Fruit fly (Drosophila melanogaster) whole organism, embryonic: ENCODE data around the gene CG32344.

Source experiments
- ATbp ChIP-seq: fragments of 200-800 bp; sonication (Bioruptor generic); optimal IDR thresholded peaks from 2 replicates; lab custom pipeline; 2017; ENCODE audit warnings: missing biosample characterization, mild to moderate bottlenecking, missing genetic modification characterization, missing genetic modification reagents
- Adf1 ChIP-seq: fragments of 200-800 bp; sonication (Bioruptor generic); IDR thresholded peaks from 2 replicates; pipeline ENCODE4 v1.3.6; 2022; ENCODE audit warnings: missing biosample characterization, missing genetic modification characterization
- Antp ChIP-seq: fragments of 200-800 bp; sonication (Bioruptor generic); optimal IDR thresholded peaks from 3 replicates; lab custom pipeline; 2016; ENCODE audit warnings: missing biosample characterization, missing genetic modification characterization
- BtbVII ChIP-seq: fragments of 200-800 bp; sonication (Bioruptor generic); optimal IDR thresholded peaks from 3 replicates; lab custom pipeline; 2017; ENCODE audit warnings: missing biosample characterization, mild to moderate bottlenecking, missing genetic modification characterization
- CG10209 ChIP-seq: fragments of 200-800 bp; sonication (Bioruptor generic); optimal IDR thresholded peaks from 3 replicates; lab custom pipeline; 2017; ENCODE audit warnings: missing biosample characterization, mild to moderate bottlenecking, missing genetic modification characterization, missing genetic modification reagents
- CG10366 ChIP-seq: fragments of 200-800 bp; sonication (Bioruptor generic); IDR thresholded peaks from 2 replicates; pipeline ENCODE4 v1.3.6; 2022; ENCODE audit warnings: missing biosample characterization, missing genetic modification characterization
- CG11247 ChIP-seq: fragments of 200-800 bp; sonication (Bioruptor generic); IDR thresholded peaks from 2 replicates; pipeline ENCODE4 v1.3.6; 2022; ENCODE audit warnings: missing biosample characterization, missing genetic modification characterization
- CG11696 ChIP-seq: fragments of 200-800 bp; sonication (Bioruptor generic); IDR thresholded peaks from 2 replicates; pipeline ENCODE4 v1.3.6; 2022; ENCODE audit warnings: missing biosample characterization, missing genetic modification characterization
- CG13296 ChIP-seq: fragments of 200-800 bp; sonication (Bioruptor generic); optimal IDR thresholded peaks from 3 replicates; lab custom pipeline; 2018; ENCODE audit warnings: missing biosample characterization, mild to moderate bottlenecking, missing genetic modification characterization
- CG17328 ChIP-seq: fragments of 200-800 bp; sonication (Bioruptor generic); IDR thresholded peaks from 2 replicates; pipeline ENCODE4 v1.3.6; 2022; ENCODE audit warnings: missing biosample characterization, missing genetic modification characterization
- CG17802 ChIP-seq: fragments of 200-800 bp; sonication (Bioruptor generic); optimal IDR thresholded peaks from 2 replicates; lab custom pipeline; 2018; ENCODE audit warnings: missing biosample characterization, mild to moderate bottlenecking, missing genetic modification characterization, moderate library complexity
- CG18011 ChIP-seq: fragments of 200-800 bp; sonication (Bioruptor generic); optimal IDR thresholded peaks from 2 replicates; lab custom pipeline; 2017; ENCODE audit warnings: missing biosample characterization, missing genetic modification characterization, mild to moderate bottlenecking, moderate library complexity, missing genotype
- CG3065 ChIP-seq: fragments of 200-800 bp; sonication (Bioruptor generic); optimal IDR thresholded peaks from 2 replicates; lab custom pipeline; 2016; ENCODE audit warnings: missing biosample characterization, missing genetic modification characterization
- CG31224 ChIP-seq: fragments of 200-800 bp; sonication (Bioruptor generic); IDR thresholded peaks from 2 replicates; pipeline ENCODE4 v1.3.6; 2022; ENCODE audit warnings: missing biosample characterization, missing genetic modification characterization
- CG3163 ChIP-seq: fragments of 200-800 bp; sonication (Bioruptor generic); optimal IDR thresholded peaks from 3 replicates; lab custom pipeline; 2016; ENCODE audit warnings: missing biosample characterization, missing genetic modification characterization
- CG34224 ChIP-seq: fragments of 200-800 bp; sonication (Bioruptor generic); IDR thresholded peaks from 3 replicates; pipeline ENCODE4 v1.3.6; 2022; ENCODE audit warnings: missing biosample characterization, missing genetic modification characterization; ENCODE audit not compliant: partially characterized antibody
- CG3726 ChIP-seq: fragments of 200-800 bp; sonication (Bioruptor generic); IDR thresholded peaks from 3 replicates; pipeline ENCODE4, ENCODE4 v1.3.6; 2022; ENCODE audit warnings: missing biosample characterization, missing genetic modification characterization
- CG7987 ChIP-seq: fragments of 200-800 bp; sonication (Bioruptor generic); optimal IDR thresholded peaks from 2 replicates; lab custom pipeline; 2018; ENCODE audit warnings: missing biosample characterization, mild to moderate bottlenecking, missing genetic modification characterization, moderate library complexity
- CG8944 ChIP-seq: fragments of 200-800 bp; sonication (Bioruptor generic); optimal IDR thresholded peaks from 3 replicates; lab custom pipeline; 2016; ENCODE audit warnings: missing biosample characterization, missing genetic modification characterization
- CG9817 ChIP-seq: fragments of 200-800 bp; sonication (Bioruptor generic); optimal IDR thresholded peaks from 2 replicates; lab custom pipeline; 2018; ENCODE audit warnings: missing biosample characterization, mild to moderate bottlenecking, missing genetic modification characterization, moderate library complexity
- CG9932 ChIP-seq: fragments of 200-800 bp; sonication (Bioruptor generic); IDR thresholded peaks from 2 replicates; pipeline ENCODE4 v1.3.6; 2022; ENCODE audit warnings: missing biosample characterization, missing genetic modification characterization
- CHES-1-like ChIP-seq: fragments of 200-800 bp; sonication (Bioruptor generic); optimal IDR thresholded peaks from 2 replicates; lab custom pipeline; 2016; ENCODE audit warnings: missing biosample characterization, missing genetic modification characterization
- Dip2 ChIP-seq: fragments of 200-800 bp; sonication (Bioruptor generic); IDR thresholded peaks from 2 replicates; pipeline ENCODE4 v1.3.6; 2022; ENCODE audit warnings: missing biosample characterization, missing genetic modification characterization
- Dll ChIP-seq: fragments of 200-800 bp; sonication (Bioruptor generic); IDR thresholded peaks from 4 replicates; pipeline ENCODE4 v1.3.6; 2022; ENCODE audit warnings: missing biosample characterization, missing genetic modification characterization; ENCODE audit not compliant: partially characterized antibody
- Doc2 ChIP-seq: fragments of 200-800 bp; sonication (Bioruptor generic); IDR thresholded peaks from 2 replicates; pipeline ENCODE4 v1.3.6; 2022; ENCODE audit warnings: missing biosample characterization, missing genetic modification characterization
- H2.0 ChIP-seq: fragments of 200-800 bp; sonication (Bioruptor generic); IDR thresholded peaks from 2 replicates; pipeline ENCODE4 v1.3.6; 2022; ENCODE audit warnings: missing biosample characterization, missing genetic modification characterization
- HLH4C ChIP-seq: fragments of 200-800 bp; sonication (Bioruptor generic); IDR thresholded peaks from 3 replicates; pipeline ENCODE4 v1.3.6; 2022; ENCODE audit warnings: missing biosample characterization, missing genetic modification characterization; ENCODE audit not compliant: partially characterized antibody
- Hr78 ChIP-seq, 2 experiments: fragments of 200-800 bp in 1 of 2; fragments of >200 bp in 1 of 2; sonication (Bioruptor generic) in 1 of 2; optimal IDR thresholded peaks; 2 replicates each; lab custom pipeline; 2017 to 2019; ENCODE audit warnings: missing biosample characterization in 2 of 2, missing genetic modification characterization in 2 of 2, mild to moderate bottlenecking in 1 of 2, moderate library complexity in 1 of 2
- Lpt ChIP-seq: fragments of >200 bp; optimal IDR thresholded peaks from 2 replicates; lab custom pipeline; 2018; ENCODE audit warnings: missing biosample characterization, missing genetic modification characterization
- Mad ChIP-seq: fragments of 200-800 bp; sonication (Bioruptor generic); optimal IDR thresholded peaks from 2 replicates; lab custom pipeline; 2016; ENCODE audit warnings: missing biosample characterization, missing genetic modification characterization
- Meics ChIP-seq: fragments of 200-800 bp; sonication (Bioruptor generic); optimal IDR thresholded peaks from 2 replicates; lab custom pipeline; 2017; ENCODE audit warnings: missing biosample characterization, mild to moderate bottlenecking, missing genetic modification characterization
- Mrtf ChIP-seq: fragments of 200-800 bp; sonication (Bioruptor generic); IDR thresholded peaks from 3 replicates; pipeline ENCODE4 v1.3.6; 2022; ENCODE audit warnings: missing biosample characterization, missing genetic modification characterization
- NC2α ChIP-seq: fragments of 200-800 bp; sonication (Bioruptor generic); optimal IDR thresholded peaks from 2 replicates; lab custom pipeline; 2016; ENCODE audit warnings: missing biosample characterization, missing genetic modification characterization
- Sin3A ChIP-seq: fragments of >200 bp; optimal IDR thresholded peaks from 2 replicates; lab custom pipeline; 2018
- TFAM ChIP-seq: fragments of 200-800 bp; sonication (Bioruptor generic); optimal IDR thresholded peaks from 2 replicates; lab custom pipeline; 2017; ENCODE audit warnings: missing biosample characterization, missing genetic modification characterization, inconsistent platforms
- al ChIP-seq: fragments of 200-800 bp; sonication (Bioruptor generic); IDR thresholded peaks from 2 replicates; pipeline ENCODE4 v1.3.6; 2022; ENCODE audit warnings: missing biosample characterization, missing genetic modification characterization
- ash1 ChIP-seq: fragments of 200-800 bp; sonication (Bioruptor generic); optimal IDR thresholded peaks from 2 replicates; lab custom pipeline; 2018; ENCODE audit warnings: missing biosample characterization, mild to moderate bottlenecking, missing genetic modification characterization
- az2 ChIP-seq: fragments of 200-800 bp; sonication (Bioruptor generic); optimal IDR thresholded peaks from 3 replicates; lab custom pipeline; 2016; ENCODE audit warnings: missing biosample characterization, missing genetic modification characterization
- cas ChIP-seq: fragments of 200-800 bp; sonication (Bioruptor generic); IDR thresholded peaks from 2 replicates; pipeline ENCODE4 v1.3.6; 2022; ENCODE audit warnings: missing biosample characterization, missing genetic modification characterization
- ken ChIP-seq: fragments of 200-800 bp; sonication (Bioruptor generic); IDR thresholded peaks from 3 replicates; pipeline ENCODE4 v1.3.6; 2022; ENCODE audit warnings: missing biosample characterization, missing genetic modification characterization
- klu ChIP-seq: fragments of 200-800 bp; sonication (Bioruptor generic); IDR thresholded peaks from 2 replicates; pipeline ENCODE4 v1.3.6; 2022; ENCODE audit warnings: missing biosample characterization, missing genetic modification characterization
- nerfin-2 ChIP-seq: fragments of 200-800 bp; sonication (Bioruptor generic); IDR thresholded peaks from 2 replicates; pipeline ENCODE4 v1.3.6; 2022; ENCODE audit warnings: missing biosample characterization, missing genetic modification characterization; ENCODE audit not compliant: partially characterized antibody
- psq ChIP-seq: fragments of 200-800 bp; sonication (Bioruptor generic); optimal IDR thresholded peaks from 2 replicates; lab custom pipeline; 2017; ENCODE audit warnings: missing biosample characterization, missing genetic modification characterization
- ranshi ChIP-seq: fragments of 200-800 bp; sonication (Bioruptor generic); IDR thresholded peaks from 2 replicates; pipeline ENCODE4 v1.3.6; 2022; ENCODE audit warnings: missing biosample characterization, missing genetic modification characterization
- sqz ChIP-seq: fragments of 200-800 bp; sonication (Bioruptor generic); optimal IDR thresholded peaks from 3 replicates; lab custom pipeline; 2018; ENCODE audit warnings: missing biosample characterization, mild to moderate bottlenecking, missing genetic modification characterization
- tgo ChIP-seq: fragments of 200-800 bp; sonication (Bioruptor generic); IDR thresholded peaks from 3 replicates; pipeline ENCODE4 v1.3.6; 2022; ENCODE audit warnings: missing biosample characterization, missing genetic modification characterization
- trh ChIP-seq: fragments of 200-800 bp; sonication (Bioruptor generic); optimal IDR thresholded peaks from 2 replicates; lab custom pipeline; 2016; ENCODE audit warnings: missing biosample characterization, missing genetic modification characterization
- unpg ChIP-seq: fragments of 200-800 bp; sonication (Bioruptor generic); optimal IDR thresholded peaks from 3 replicates; lab custom pipeline; 2018; ENCODE audit warnings: missing biosample characterization, mild to moderate bottlenecking, missing genetic modification characterization, moderate library complexity
- z ChIP-seq: fragments of 200-800 bp; sonication (Bioruptor generic); IDR thresholded peaks from 3 replicates; pipeline ENCODE4 v1.3.6; 2022; ENCODE audit warnings: missing biosample characterization, missing genetic modification characterization
- zf30C ChIP-seq: fragments of 200-800 bp; sonication (Bioruptor generic); optimal IDR thresholded peaks from 3 replicates; lab custom pipeline; 2018; ENCODE audit warnings: missing biosample characterization, mild to moderate bottlenecking, missing genetic modification characterization

The CG32344 gene

DNA sequence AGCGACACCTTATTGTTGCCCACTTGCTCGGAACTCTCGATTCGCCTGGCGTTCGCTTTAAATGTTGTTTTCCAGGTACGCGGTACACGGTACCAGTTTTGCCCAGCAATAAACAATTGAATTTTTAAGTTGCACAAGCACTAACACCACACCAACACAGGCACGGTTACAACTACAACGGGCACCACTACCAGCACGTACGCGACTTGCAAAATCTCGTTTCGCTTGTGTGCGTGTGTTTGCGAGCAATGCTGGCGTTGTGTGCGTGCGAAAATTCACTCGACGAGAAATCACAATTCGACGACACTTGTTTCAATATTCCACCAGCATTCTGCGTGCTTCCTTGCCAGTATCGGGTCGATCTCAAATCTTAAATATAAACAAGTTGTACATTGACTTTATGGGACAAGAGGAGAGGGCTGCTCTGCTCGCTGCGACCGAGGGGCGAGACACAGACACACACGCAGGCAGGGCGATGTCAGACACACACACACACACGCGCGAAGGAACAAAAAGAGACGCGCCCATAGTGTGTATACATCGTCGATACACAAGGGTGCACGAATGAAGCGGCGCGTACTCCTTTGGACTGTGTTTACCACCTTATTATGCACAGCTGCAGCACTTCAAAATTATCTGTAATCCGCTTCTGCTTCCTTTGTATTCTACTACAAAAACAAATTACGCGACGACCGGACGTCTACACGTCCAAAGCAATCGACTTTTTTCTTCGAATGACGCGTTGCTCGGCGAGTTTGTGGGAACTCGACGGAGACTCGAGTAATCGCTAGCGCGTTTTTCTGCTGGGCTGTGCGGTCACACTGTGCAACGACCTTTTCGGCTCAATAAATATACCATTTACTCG lies 5.1 kb downstream of the CG32344 start, which contains the start of gene fwd (continued):
- TF ChIP-seq CG10366 (GFP tag; lab: Robert Waterston, UW) = no peak
- TF ChIP-seq klu (GFP tag; lab: Robert Waterston, UW) = no peak
- peak; percentile 18 for TF ChIP-seq CG13296 (GFP tag; lab: Kevin White, UChicago)
- no peak for TF ChIP-seq trh (GFP tag; lab: Kevin White, UChicago)
- TF ChIP-seq Dll = peak; percentile 41; the same call in 2 of the 4 replicates
- TF ChIP-seq BtbVII = peak; percentile 73
- TF ChIP-seq Doc2 (GFP tag; lab: Robert Waterston, UW) = no peak
- no peak for TF ChIP-seq H2.0 (GFP tag; lab: Robert Waterston, UW)
- no peak for TF ChIP-seq Antp (GFP tag; lab: Kevin White, UChicago)
- TF ChIP-seq ATbp (GFP tag; lab: Kevin White, UChicago) = no peak
- TF ChIP-seq psq (GFP tag; lab: Kevin White, UChicago) = no peak
- no peak for TF ChIP-seq Mad (GFP tag; lab: Kevin White, UChicago)
- peak; percentile 28 for TF ChIP-seq CG7987 (GFP tag; lab: Kevin White, UChicago)
- TF ChIP-seq ken (GFP tag; lab: Robert Waterston, UW) = no peak; the same call in 2 of the 3 replicates
- no peak for TF ChIP-seq ranshi
- TF ChIP-seq HLH4C = peak; percentile 26; the same call in 1 of the 3 replicates
- TF ChIP-seq Hr78 (GFP tag; optimal IDR thresholded peaks at IDR 0.05; lab: Kevin White, UChicago) = peak in 1 of 2 experiments; percentile 57
- peak; percentile 66 for TF ChIP-seq Sin3A (lab: Kevin White, UChicago)
- TF ChIP-seq TFAM (GFP tag; lab: Kevin White, UChicago) = no peak
- no peak for TF ChIP-seq ash1 (GFP tag; lab: Kevin White, UChicago)
- TF ChIP-seq sqz (GFP tag; lab: Kevin White, UChicago) = peak; percentile 66
- TF ChIP-seq Dip2 (GFP tag; lab: Robert Waterston, UW) = no peak
- TF ChIP-seq al (GFP tag; lab: Robert Waterston, UW) = no peak
- no peak for TF ChIP-seq cas (GFP tag; lab: Robert Waterston, UW)
- no peak for TF ChIP-seq CG8944 (GFP tag; lab: Kevin White, UChicago)
- TF ChIP-seq Adf1 (GFP tag; lab: Robert Waterston, UW) = peak; percentile 88
- no peak for TF ChIP-seq CG10209 (GFP tag; lab: Kevin White, UChicago)
- TF ChIP-seq tgo (GFP tag; lab: Robert Waterston, UW) = no peak
- TF ChIP-seq nerfin-2 = no peak
- no peak for TF ChIP-seq CG11696 (GFP tag; lab: Robert Waterston, UW)
- TF ChIP-seq NC2α (GFP tag; lab: Kevin White, UChicago) = peak; percentile 2
- peak; percentile 70 for TF ChIP-seq CHES-1-like
- peak; percentile 38 for TF ChIP-seq CG3163 (GFP tag; lab: Kevin White, UChicago)
- TF ChIP-seq CG18011 = no peak
- TF ChIP-seq CG11247 (GFP tag; lab: Robert Waterston, UW) = no peak
- TF ChIP-seq CG3065 = no peak
- peak; percentile 38; the same call in 1 of the 2 replicates for TF ChIP-seq CG9932 (GFP tag; lab: Robert Waterston, UW)
- peak; percentile 85 for TF ChIP-seq z
- TF ChIP-seq CG17328 (GFP tag; lab: Robert Waterston, UW) = no peak
- TF ChIP-seq Mrtf = no peak
- TF ChIP-seq zf30C (GFP tag; lab: Kevin White, UChicago) = no peak
- TF ChIP-seq CG31224 = no peak
- TF ChIP-seq Meics (GFP tag; lab: Kevin White, UChicago) = peak; percentile 14
- no peak for TF ChIP-seq CG3726 (GFP tag; lab: Robert Waterston, UW)
- no peak for TF ChIP-seq Lpt (GFP tag; lab: Kevin White, UChicago)
- TF ChIP-seq CG9817 (tag; lab: Kevin White, UChicago) = no peak
- no peak for TF ChIP-seq CG17802 (tag; lab: Kevin White, UChicago)
- TF ChIP-seq CG34224 (GFP tag; lab: Robert Waterston, UW) = no peak
- no peak for TF ChIP-seq az2 (GFP tag; lab: Kevin White, UChicago)
- peak; percentile 26 for TF ChIP-seq unpg (GFP tag; lab: Kevin White, UChicago)
